Fruit fly (Drosophila melanogaster) whole organism: Measurements from ENCODE around the gene CG8159.

Source experiments
- pan ChIP-seq: fragments of >200 bp; optimal IDR thresholded peaks from 2 replicates; lab custom pipeline; 2017
- usp ChIP-seq: fragments of >200 bp; optimal IDR thresholded peaks from 2 replicates; lab custom pipeline; 2017; ENCODE audit warnings: missing biosample characterization, missing genetic modification characterization, mixed read lengths

DNA sequence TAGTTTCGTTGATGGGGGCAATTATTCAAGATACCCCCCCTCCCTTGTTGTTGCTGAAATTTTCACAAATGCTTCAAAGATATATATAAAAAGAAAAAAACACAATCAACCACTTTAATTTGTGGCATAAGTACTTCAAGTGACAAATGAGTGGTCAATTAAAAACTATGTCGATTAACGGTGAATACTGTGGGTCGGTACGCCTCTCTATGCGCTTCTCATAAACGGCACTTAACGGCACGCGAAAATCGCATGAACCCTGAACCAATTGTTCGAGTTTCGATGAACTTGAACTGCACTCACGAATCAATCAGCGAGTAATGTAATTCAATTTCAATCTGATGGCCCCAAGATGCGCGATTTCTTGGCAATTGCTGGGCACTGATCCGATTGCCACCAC lies 13.5 kb downstream of the CG8159 start:
- TF ChIP-seq usp (GFP tag; lab: Kevin White, UChicago) (no peak), pan (no peak)
